Fruit fly (Drosophila melanogaster): ENCODE data around the gene CG6574.

DNA sequence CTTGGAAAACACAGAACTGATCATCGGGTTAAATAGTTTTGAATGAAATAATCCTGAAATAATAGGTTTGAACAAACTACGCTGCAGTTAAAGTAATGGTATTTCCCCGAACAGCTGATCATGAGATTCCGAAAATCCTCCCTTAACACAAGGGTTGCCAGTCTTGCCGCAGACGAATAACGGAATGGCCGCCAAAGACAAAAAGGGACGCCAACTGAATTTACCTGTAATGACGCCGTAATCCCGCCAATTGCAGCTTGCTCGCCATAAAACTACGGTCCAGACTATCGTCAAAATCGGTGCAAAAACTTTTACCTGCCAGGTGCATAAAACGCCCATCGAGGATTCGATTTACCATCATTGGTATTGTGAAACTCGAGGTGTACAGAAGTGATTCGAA is 6.2 kb downstream of the CG6574 start, which contains the start of gene CG4570:
- TF ChIP-seq psq (optimal IDR thresholded peaks at IDR 0.05) (no peak), CG8478 (optimal IDR thresholded peaks at IDR 0.05) (no peak), EcR (GFP tag; optimal IDR thresholded peaks at IDR 0.05) (no peak), usp (GFP tag; optimal IDR thresholded peaks at IDR 0.05) (no peak), Dll (optimal IDR thresholded peaks at IDR 0.05) (no peak), pan (optimal IDR thresholded peaks at IDR 0.05) (no peak)
